Worm (Caenorhabditis elegans): ENCODE results near the gene cnnm-3.

DNA sequence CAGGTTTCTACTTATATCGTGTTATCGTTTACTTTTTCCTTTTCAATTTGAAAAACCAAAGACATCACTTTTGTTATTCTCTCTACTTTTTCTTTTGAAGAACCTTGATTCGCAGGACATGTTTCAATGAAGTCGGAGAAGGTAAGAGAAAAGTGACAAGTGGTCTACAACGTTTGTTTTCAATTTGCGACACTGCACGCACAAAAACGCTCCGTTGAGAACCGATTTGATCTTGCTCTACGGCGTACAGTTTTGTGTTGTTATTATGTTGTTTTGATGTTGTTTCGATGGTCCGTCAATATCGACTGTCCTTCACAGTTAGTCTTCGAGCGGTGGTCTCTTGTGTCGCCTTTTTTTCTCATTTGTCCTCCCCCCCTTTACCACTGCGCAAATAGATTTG, 43.8 kb upstream of the cnnm-3 start, which contains the start of gene pccb-1:
- TF ChIP-seq tbx-2 (tag; optimal IDR thresholded peaks at IDR 0.05): no peak
- no peak for TF ChIP-seq fos-1 (tag; optimal IDR thresholded peaks at IDR 0.05)
- no peak for TF ChIP-seq pha-4 (tag; optimal IDR thresholded peaks at IDR 0.05)
- TF ChIP-seq pqm-1 (tag; optimal IDR thresholded peaks at IDR 0.05): no peak
- no peak for TF ChIP-seq nhr-23 (tag; optimal IDR thresholded peaks at IDR 0.05)
- TF ChIP-seq ceh-28 (tag; optimal IDR thresholded peaks at IDR 0.05): no peak
- no peak for TF ChIP-seq ama-1 (optimal IDR thresholded peaks at IDR 0.05)
- no peak for TF ChIP-seq unc-39 (tag; optimal IDR thresholded peaks at IDR 0.05)
- TF ChIP-seq R02D3.7 (tag; optimal IDR thresholded peaks at IDR 0.05): no peak
- TF ChIP-seq skn-1 (tag; optimal IDR thresholded peaks at IDR 0.05): no peak
- TF ChIP-seq lin-39 (tag; optimal IDR thresholded peaks at IDR 0.05): no peak
